Worm (Caenorhabditis elegans) whole organism, L3 larva: Measurements from ENCODE around the gene Y36E3A.2.

ENCODE experiments used
- fos-1 ChIP-seq: fragments of 150-350 bp; optimal IDR thresholded peaks from 2 replicates; lab custom pipeline; 2014; ENCODE audit warnings: missing biosample characterization, missing genetic modification characterization
- nhr-12 ChIP-seq: fragments of 150-350 bp; optimal IDR thresholded peaks from 2 replicates; lab custom pipeline; 2014; ENCODE audit warnings: missing biosample characterization, missing genetic modification characterization

DNA sequence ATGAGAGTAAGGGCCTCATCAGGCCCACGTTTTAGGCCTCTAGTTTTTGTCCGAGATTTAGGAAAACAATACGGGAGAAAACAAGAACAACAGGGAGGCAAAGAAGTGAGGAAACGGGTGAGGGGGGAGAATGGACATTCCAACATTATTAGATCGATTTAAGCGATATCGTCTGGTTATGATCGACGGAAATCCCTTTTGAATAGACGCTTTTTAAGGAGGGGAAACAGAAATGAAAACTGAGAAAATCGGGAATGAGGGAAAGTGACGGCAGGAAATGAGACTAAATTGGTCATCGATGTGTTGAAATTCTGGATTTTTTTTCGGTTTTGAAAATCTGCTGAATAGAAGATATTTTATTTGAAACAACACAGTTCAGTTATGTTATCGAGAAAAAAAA lies 38.6 kb downstream of the Y36E3A.2 start, which contains the start of gene rocf-1:
- TF ChIP-seq nhr-12 (tag; lab: Kevin White, UChicago) (no peak), fos-1 (tag; lab: Kevin White, UChicago) (no peak)
